Worm (Caenorhabditis elegans): ENCODE measurements around the gene F40C5.1.
"Not testable (repeated sequence)": the region's sequence is repeated elsewhere in the genome, so short reads cannot be mapped to it uniquely, and the experiment has no call there.

The F40C5.1 gene

ce11 chrV:3582671-3583070 is 10.2 kb downstream of the F40C5.1 start:
- TF ChIP-seq W03F9.2 (tag; optimal IDR thresholded peaks at IDR 0.05) (no peak), dao-5 (tag; optimal IDR thresholded peaks at IDR 0.05) (no peak), him-1 (tag; optimal IDR thresholded peaks at IDR 0.05) (no peak)

- no peak for TF ChIP-seq W03F9.2 (tag; optimal IDR thresholded peaks at IDR 0.05)
- TF ChIP-seq him-1 (tag; optimal IDR thresholded peaks at IDR 0.05): no peak
- TF ChIP-seq dao-5 (tag; optimal IDR thresholded peaks at IDR 0.05): no peak
These were observed 11.1 kb downstream of the F40C5.1 start for ce11 chrV:3583622-3584021.

DNA sequence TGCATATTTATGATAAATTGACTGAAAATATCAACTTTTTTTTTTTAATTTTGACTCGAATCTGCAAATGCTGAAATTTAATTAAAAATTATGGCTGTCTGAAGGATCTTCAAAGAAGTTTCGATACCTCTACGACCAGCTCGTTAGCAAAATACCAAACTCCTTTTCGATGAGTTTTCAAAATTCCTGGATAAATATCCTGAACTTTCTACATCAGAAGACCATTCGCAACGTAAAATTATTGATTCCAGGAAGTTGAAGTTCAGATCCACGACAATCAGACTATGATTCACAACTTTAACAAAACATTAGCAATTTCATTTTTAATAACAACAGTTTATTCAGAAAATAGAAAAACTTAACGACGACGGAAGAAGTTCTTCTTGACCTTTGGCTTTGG is 12.5 kb downstream of the F40C5.1 start:
- TF ChIP-seq him-1 (tag; optimal IDR thresholded peaks at IDR 0.05): no peak
- no peak for TF ChIP-seq W03F9.2 (tag; optimal IDR thresholded peaks at IDR 0.05)
- no peak for TF ChIP-seq dao-5 (tag; optimal IDR thresholded peaks at IDR 0.05)

ce11 chrV:3586014-3586689 is 13.6 kb downstream of the F40C5.1 start, which contains the start of the genes rpl-11.1 and T22F3.2:
TSS of gene rpl-11.1 (minus strand) at chrV:3586064.
TSS of gene T22F3.2 (plus strand) at chrV:3586639.
- TF ChIP-seq dao-5 (tag; optimal IDR thresholded peaks at IDR 0.05) (no peak), him-1 (tag; optimal IDR thresholded peaks at IDR 0.05) (no peak), W03F9.2 (tag; optimal IDR thresholded peaks at IDR 0.05) (no peak)

DNA sequence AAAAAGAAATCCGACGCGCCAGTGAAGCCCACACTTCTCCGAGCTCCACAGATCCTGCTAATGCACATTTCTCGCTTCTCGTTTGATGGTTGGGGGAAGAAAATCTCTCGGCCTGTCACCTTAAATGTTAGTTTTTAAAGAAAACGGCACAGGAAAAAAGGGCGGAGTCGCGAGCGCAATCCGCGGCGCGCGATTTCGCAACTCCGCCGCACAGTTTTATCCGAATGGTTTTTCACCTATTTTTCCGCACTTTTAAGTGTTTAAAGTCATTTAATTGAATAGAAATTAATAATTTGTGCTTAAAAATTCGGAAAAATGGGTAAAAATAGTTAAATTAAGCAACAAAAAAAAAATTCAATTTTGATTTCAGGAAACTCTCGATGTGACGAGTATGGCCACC is 15.1 kb downstream of the F40C5.1 start:
- TF ChIP-seq dao-5 (tag; optimal IDR thresholded peaks at IDR 0.05): no peak
- TF ChIP-seq him-1 (tag; optimal IDR thresholded peaks at IDR 0.05): no peak
- TF ChIP-seq W03F9.2 (tag; optimal IDR thresholded peaks at IDR 0.05): no peak

DNA sequence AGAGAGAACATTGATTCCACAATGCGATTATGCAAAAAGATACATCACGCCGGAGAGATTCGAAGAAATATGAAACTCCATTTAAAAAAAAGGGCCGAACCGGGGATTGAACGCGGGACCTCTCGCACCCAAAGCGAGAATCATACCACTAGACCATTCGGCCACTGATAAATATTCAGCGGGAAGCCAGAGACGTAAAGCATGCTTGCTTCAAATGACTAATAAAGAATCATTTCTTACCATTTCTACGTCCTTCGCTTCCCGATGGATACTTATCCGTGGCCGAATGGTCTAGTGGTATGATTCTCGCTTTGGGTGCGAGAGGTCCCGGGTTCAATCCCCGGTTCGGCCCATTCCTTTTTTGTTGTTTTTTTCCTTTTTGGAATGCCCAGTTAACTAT is 15.7 kb downstream of the F40C5.1 start:
- TF ChIP-seq him-1 (tag; optimal IDR thresholded peaks at IDR 0.05): no peak
- no peak for TF ChIP-seq dao-5 (tag; optimal IDR thresholded peaks at IDR 0.05)
- no peak for TF ChIP-seq W03F9.2 (tag; optimal IDR thresholded peaks at IDR 0.05)

DNA sequence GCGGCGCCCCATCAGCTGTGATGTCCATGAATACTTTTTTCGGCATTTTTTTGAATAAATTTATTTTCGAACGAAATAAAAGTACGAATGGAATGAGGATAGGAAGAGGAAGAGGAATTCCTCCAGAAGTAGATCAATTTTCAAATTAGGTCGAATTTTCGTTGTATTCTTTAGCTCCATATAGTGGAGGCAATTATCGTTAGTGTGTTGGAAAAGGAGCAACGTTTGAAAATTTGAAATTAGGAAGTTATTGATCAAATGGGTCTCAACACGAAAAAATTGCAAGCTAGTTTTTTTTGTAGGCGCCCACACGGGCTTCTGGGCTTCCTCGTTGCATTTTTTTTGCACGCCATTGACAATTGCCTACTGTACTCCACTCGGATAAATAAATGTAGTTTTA is 19.6 kb downstream of the F40C5.1 start, which contains the start of gene T22F3.12:
Gene T22F3.12, minus strand, starts transcription at position 101 of the 400 bp plus-strand sequence.
- no peak for TF ChIP-seq dao-5 (tag; optimal IDR thresholded peaks at IDR 0.05)
- no peak for TF ChIP-seq W03F9.2 (tag; optimal IDR thresholded peaks at IDR 0.05)
- TF ChIP-seq him-1 (tag; optimal IDR thresholded peaks at IDR 0.05): no peak

DNA sequence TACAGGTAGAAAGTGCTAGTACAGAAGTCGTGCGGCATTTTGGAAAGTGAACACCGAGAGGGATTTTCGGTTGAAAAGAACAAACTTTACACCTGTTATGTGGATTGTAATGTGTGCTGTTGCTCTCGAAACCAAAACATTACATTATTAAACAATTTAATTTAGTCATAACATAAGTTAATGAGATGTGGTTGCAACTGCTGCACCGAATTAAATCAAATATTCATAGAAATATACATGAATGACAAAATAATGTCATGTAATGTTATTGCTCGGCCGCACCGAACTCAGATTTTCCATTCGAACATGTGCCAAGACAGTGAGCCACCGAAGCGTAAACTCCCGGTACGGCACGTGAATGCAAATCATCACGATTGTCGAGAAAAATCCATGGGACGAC is 22.4 kb downstream of the F40C5.1 start, which contains the start of gene srh-213:
Gene srh-213, minus strand, starts transcription at position 101 of the 400 bp plus-strand sequence.
- no peak for TF ChIP-seq him-1 (tag; optimal IDR thresholded peaks at IDR 0.05)
- no peak for TF ChIP-seq W03F9.2 (tag; optimal IDR thresholded peaks at IDR 0.05)
- no peak for TF ChIP-seq dao-5 (tag; optimal IDR thresholded peaks at IDR 0.05)

- TF ChIP-seq him-1, dao-5, W03F9.2 (tag; optimal IDR thresholded peaks at IDR 0.05): not testable (repeated sequence)
These were observed 24.5 kb downstream of the F40C5.1 start, which contains the start of gene srh-212 for ce11 chrV:3597052-3597451. TSS of gene srh-212 (minus strand) at chrV:3597152.

- no peak for TF ChIP-seq W03F9.2 (tag; optimal IDR thresholded peaks at IDR 0.05)
- no peak for TF ChIP-seq dao-5 (tag; optimal IDR thresholded peaks at IDR 0.05)
- no peak for TF ChIP-seq him-1 (tag; optimal IDR thresholded peaks at IDR 0.05)
These were observed 28.1 kb downstream of the F40C5.1 start, which contains the start of gene T22F3.7 for ce11 chrV:3600570-3600969. TSS of gene T22F3.7 (minus strand) at chrV:3600670.

DNA sequence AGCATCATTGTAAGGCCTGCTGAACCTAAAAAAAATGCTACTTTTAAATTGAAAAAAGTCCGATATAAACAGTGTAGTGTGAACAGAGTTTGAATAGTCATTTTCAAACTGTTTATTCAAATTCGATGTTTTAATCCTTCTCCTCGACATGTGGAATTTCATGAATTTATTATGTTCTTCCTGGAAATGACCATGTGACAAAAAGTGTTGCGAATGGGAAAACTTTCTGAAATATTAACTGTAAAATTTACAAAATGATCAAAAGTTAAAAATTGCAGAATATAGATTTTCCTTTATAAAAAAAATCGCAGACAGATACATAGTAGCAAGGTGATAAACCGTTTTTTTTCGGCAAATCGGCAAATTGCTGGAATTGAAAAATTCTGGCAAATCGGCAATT is 32.8 kb downstream of the F40C5.1 start, which contains the start of gene T22F3.8:
Gene T22F3.8, minus strand, starts transcription at position 101 of the 400 bp plus-strand sequence.
- TF ChIP-seq him-1 (tag; optimal IDR thresholded peaks at IDR 0.05) (no peak), W03F9.2 (tag; optimal IDR thresholded peaks at IDR 0.05) (no peak), dao-5 (tag; optimal IDR thresholded peaks at IDR 0.05) (no peak)

DNA sequence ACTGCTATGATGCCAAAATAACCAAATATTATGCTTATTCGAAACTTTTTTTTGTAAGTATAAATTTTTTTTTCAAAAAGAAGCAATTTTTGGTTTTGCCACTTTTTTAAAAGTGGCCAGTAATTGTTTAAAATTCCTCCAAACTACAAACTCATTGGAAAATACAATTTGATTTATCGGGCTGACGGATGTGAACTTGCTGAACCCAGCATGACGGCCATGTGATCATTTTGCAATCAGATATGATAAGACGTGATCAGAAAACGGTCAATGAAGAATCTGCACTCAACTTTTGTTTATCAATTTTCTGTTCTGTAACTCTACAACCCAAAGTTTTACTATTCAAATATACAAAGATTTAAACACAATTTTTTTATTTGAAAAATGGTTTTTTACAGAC is 33.9 kb downstream of the F40C5.1 start:
- TF ChIP-seq dao-5 (tag; optimal IDR thresholded peaks at IDR 0.05) (no peak), W03F9.2 (tag; optimal IDR thresholded peaks at IDR 0.05) (no peak)

DNA sequence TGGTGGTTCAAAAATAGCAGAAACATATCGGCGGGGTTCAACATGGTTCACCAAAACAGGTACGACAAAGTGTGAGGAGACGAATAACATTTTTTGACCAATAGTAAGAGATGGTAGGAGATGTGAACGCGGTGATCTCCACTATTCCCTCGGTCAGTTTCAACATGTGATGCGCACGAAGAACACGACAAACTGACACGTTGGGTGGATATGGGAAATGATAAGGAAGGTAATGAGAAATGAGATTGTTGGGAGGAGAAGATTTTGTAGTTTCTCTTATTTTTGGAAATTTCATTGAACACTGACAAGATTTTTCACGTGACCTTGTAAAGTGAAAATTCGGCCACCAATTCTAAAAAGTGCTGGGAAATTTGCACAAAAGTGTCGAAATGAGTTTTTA is 38.2 kb downstream of the F40C5.1 start:
- TF ChIP-seq dao-5 (tag; optimal IDR thresholded peaks at IDR 0.05): no peak
- TF ChIP-seq W03F9.2 (tag; optimal IDR thresholded peaks at IDR 0.05): no peak
- no peak for TF ChIP-seq him-1 (tag; optimal IDR thresholded peaks at IDR 0.05)

DNA sequence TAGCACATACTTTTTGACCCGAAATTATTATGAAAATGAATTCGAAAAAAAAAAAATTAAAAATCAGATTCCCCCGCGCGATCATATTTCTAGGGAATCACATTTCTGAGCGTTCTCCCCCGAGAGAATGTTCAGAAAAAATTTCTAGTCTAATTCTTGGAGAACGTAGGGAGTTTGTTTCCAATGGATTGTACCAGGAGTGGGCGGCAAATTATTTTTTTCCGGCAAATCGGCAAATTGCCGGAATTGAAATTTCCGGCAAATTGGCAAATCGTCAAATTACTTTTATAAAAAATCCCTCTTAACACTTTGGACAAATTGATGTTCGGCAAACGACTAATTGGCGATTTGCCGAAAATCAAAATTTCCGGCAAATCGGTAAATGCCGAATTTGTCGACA is 39.1 kb downstream of the F40C5.1 start, which contains the start of gene T22F3.10:
Gene T22F3.10, minus strand, starts transcription at position 101 of the 400 bp plus-strand sequence.
- TF ChIP-seq dao-5 (tag; optimal IDR thresholded peaks at IDR 0.05) (no peak), him-1 (tag; optimal IDR thresholded peaks at IDR 0.05) (no peak), W03F9.2 (tag; optimal IDR thresholded peaks at IDR 0.05) (no peak)
